Worm (Caenorhabditis elegans) whole organism, L1 larva: Measurements from ENCODE around the gene hpd-1.

Experiments used
- C04F5.9 ChIP-seq: sonication (generic microtip); optimal IDR thresholded peaks from 2 replicates; lab custom pipeline; 2016; ENCODE audit warnings: missing genetic modification characterization, missing compliant biosample characterization
- C34B4.2 ChIP-seq: sonication (generic microtip); optimal IDR thresholded peaks from 2 replicates; lab custom pipeline; 2017; ENCODE audit warnings: mild to moderate bottlenecking, missing genetic modification characterization, missing compliant biosample characterization
- F16B12.6 ChIP-seq: fragments of 150-350 bp; optimal IDR thresholded peaks from 2 replicates; lab custom pipeline; 2014; ENCODE audit warnings: missing biosample characterization, missing genetic modification characterization
- aha-1 ChIP-seq: fragments of 150-350 bp; optimal IDR thresholded peaks from 2 replicates; lab custom pipeline; 2014; ENCODE audit warnings: missing biosample characterization, missing genetic modification characterization
- aly-2 ChIP-seq: fragments of 150-350 bp; optimal IDR thresholded peaks from 2 replicates; lab custom pipeline; 2014; ENCODE audit warnings: missing biosample characterization, missing genetic modification characterization
- blmp-1 ChIP-seq: fragments of 150-350 bp; optimal IDR thresholded peaks from 2 replicates; lab custom pipeline; 2014; ENCODE audit warnings: missing biosample characterization, missing genetic modification characterization
- ceh-63 ChIP-seq: fragments of 200-800 bp; sonication (Bioruptor generic); optimal IDR thresholded peaks from 2 replicates; lab custom pipeline; 2018; ENCODE audit warnings: mild to moderate bottlenecking, missing genetic modification characterization, missing compliant biosample characterization
- ceh-8 ChIP-seq: fragments of 200-800 bp; sonication (Bioruptor generic); optimal IDR thresholded peaks from 2 replicates; lab custom pipeline; 2018; ENCODE audit warnings: mild to moderate bottlenecking, missing genetic modification characterization, moderate library complexity, missing compliant biosample characterization
- ceh-82 ChIP-seq, 3 experiments: fragments of 150-350 bp in 1 of 3; sonication (generic microtip) in 2 of 3; optimal IDR thresholded peaks; 2 replicates each; lab custom pipeline; 2014 to 2017; ENCODE audit warnings: missing biosample characterization in 3 of 3, missing genetic modification characterization in 3 of 3
- ceh-88 ChIP-seq: fragments of 200-800 bp; sonication (Bioruptor generic); IDR thresholded peaks from 2 replicates; pipeline ENCODE4 v1.3.6; 2022; ENCODE audit warnings: missing genetic modification characterization, missing compliant biosample characterization
- dpl-1 ChIP-seq, 3 experiments: fragments of 150-350 bp in 2 of 3; sonication (generic microtip) in 1 of 3; optimal IDR thresholded peaks; 2 replicates each; lab custom pipeline; 2014 to 2017; ENCODE audit warnings: missing biosample characterization in 3 of 3, missing genetic modification characterization in 3 of 3, missing genetic modification reagents in 3 of 3
- efl-1 ChIP-seq, 4 experiments: fragments of 150-350 bp; optimal IDR thresholded peaks in 3 of 4; peaks in 1 of 4; 1 replicate in 1 of 4; 2 replicates in 3 of 4; lab custom pipeline; 2014; ENCODE audit warnings: missing biosample characterization in 2 of 4, missing genetic modification characterization in 2 of 4, missing genetic modification reagents in 2 of 4
- egl-13 ChIP-seq: sonication (generic microtip); optimal IDR thresholded peaks from 2 replicates; lab custom pipeline; 2016; ENCODE audit warnings: missing genotype, missing genetic modification reagents, missing genetic modification characterization, missing compliant biosample characterization
- egl-27 ChIP-seq, 2 experiments: fragments of 150-350 bp in 1 of 2; sonication (generic microtip); optimal IDR thresholded peaks; 3 replicates each; lab custom pipeline; 2017 to 2018; ENCODE audit warnings: missing biosample characterization in 2 of 2, missing genetic modification characterization in 2 of 2, missing genetic modification reagents in 2 of 2
- elt-3 ChIP-seq, 6 experiments: fragments of 150-350 bp in 1 of 6; sonication (generic microtip); optimal IDR thresholded peaks; 2 replicates each; lab custom pipeline; 2017 to 2018; ENCODE audit warnings: missing biosample characterization in 6 of 6, missing genetic modification characterization in 6 of 6, inconsistent platforms in 1 of 6
- fkh-8 ChIP-seq: sonication (generic microtip); optimal IDR thresholded peaks from 2 replicates; lab custom pipeline; 2016; ENCODE audit warnings: mild to moderate bottlenecking, missing genetic modification characterization, missing compliant biosample characterization
- hlh-4 ChIP-seq: sonication (generic microtip); optimal IDR thresholded peaks from 2 replicates; lab custom pipeline; 2016; ENCODE audit warnings: mild to moderate bottlenecking, missing genetic modification characterization, missing compliant biosample characterization
- hpl-2 ChIP-seq: fragments of 150-350 bp; optimal IDR thresholded peaks from 2 replicates; lab custom pipeline; 2014; ENCODE audit warnings: missing biosample characterization, missing genetic modification reagents, missing genetic modification characterization
- irx-1 ChIP-seq: sonication (generic microtip); optimal IDR thresholded peaks from 2 replicates; lab custom pipeline; 2016; ENCODE audit warnings: missing genetic modification characterization, missing compliant biosample characterization
- isw-1 ChIP-seq: fragments of 200-800 bp; sonication (Bioruptor generic); IDR thresholded peaks from 2 replicates; pipeline ENCODE4 v1.3.6; 2022; ENCODE audit warnings: missing genetic modification characterization, missing compliant biosample characterization
- jun-1 ChIP-seq: fragments of 150-350 bp; optimal IDR thresholded peaks from 2 replicates; lab custom pipeline; 2014; ENCODE audit warnings: missing biosample characterization, missing genetic modification reagents, missing genetic modification characterization
- lin-14 ChIP-seq: fragments of 200-800 bp; sonication (Bioruptor generic); optimal IDR thresholded peaks from 2 replicates; lab custom pipeline; 2018; ENCODE audit warnings: mild to moderate bottlenecking, missing genetic modification characterization, moderate library complexity, missing compliant biosample characterization
- lin-15B ChIP-seq: fragments of 150-350 bp; sonication (generic microtip); optimal IDR thresholded peaks from 3 replicates; lab custom pipeline; 2014; ENCODE audit warnings: missing biosample characterization, missing genetic modification characterization
- lin-35 ChIP-seq, 2 experiments: fragments of 150-350 bp; optimal IDR thresholded peaks; 2 replicates each; lab custom pipeline; 2014; ENCODE audit warnings: missing biosample characterization in 2 of 2, missing genetic modification characterization in 2 of 2, missing genetic modification reagents in 2 of 2
- lin-39 ChIP-seq: fragments of 150-350 bp; optimal IDR thresholded peaks from 2 replicates; lab custom pipeline; 2014; ENCODE audit warnings: missing biosample characterization, missing genetic modification reagents, missing genetic modification characterization
- lsy-2 ChIP-seq, 2 experiments: fragments of 150-350 bp; optimal IDR thresholded peaks; 2 replicates each; lab custom pipeline; 2014; ENCODE audit warnings: missing biosample characterization in 2 of 2, missing genetic modification characterization in 2 of 2
- mdl-1 ChIP-seq, 2 experiments: fragments of 150-350 bp; optimal IDR thresholded peaks; 2 replicates each; lab custom pipeline; 2014 to 2017; ENCODE audit warnings: missing biosample characterization in 2 of 2, missing genetic modification characterization in 2 of 2, inconsistent platforms in 1 of 2
- mef-2 ChIP-seq: fragments of 150-350 bp; optimal IDR thresholded peaks from 2 replicates; lab custom pipeline; 2014; ENCODE audit warnings: missing biosample characterization, missing genetic modification characterization
- nhr-11 ChIP-seq: fragments of 150-350 bp; optimal IDR thresholded peaks from 2 replicates; lab custom pipeline; 2014; ENCODE audit warnings: missing biosample characterization, missing genetic modification characterization
- nhr-12 ChIP-seq: sonication (generic microtip); optimal IDR thresholded peaks from 2 replicates; lab custom pipeline; 2017; ENCODE audit warnings: missing biosample characterization, missing genetic modification characterization
- nhr-20 ChIP-seq: sonication (generic microtip); optimal IDR thresholded peaks from 2 replicates; lab custom pipeline; 2016; ENCODE audit warnings: mild to moderate bottlenecking, missing genetic modification characterization, missing compliant biosample characterization
- nhr-237 ChIP-seq: fragments of 150-350 bp; optimal IDR thresholded peaks from 2 replicates; lab custom pipeline; 2014; ENCODE audit warnings: missing biosample characterization, missing genetic modification characterization
- nhr-28 ChIP-seq: fragments of 150-350 bp; optimal IDR thresholded peaks from 2 replicates; lab custom pipeline; 2014; ENCODE audit warnings: missing biosample characterization, missing genetic modification characterization
- nhr-71 ChIP-seq: sonication (generic microtip); optimal IDR thresholded peaks from 2 replicates; lab custom pipeline; 2016; ENCODE audit warnings: mild to moderate bottlenecking, missing genetic modification characterization, moderate library complexity, missing compliant biosample characterization
- nhr-76 ChIP-seq: sonication (generic microtip); optimal IDR thresholded peaks from 2 replicates; lab custom pipeline; 2017; ENCODE audit warnings: missing biosample characterization, missing genetic modification characterization
- nhr-77 ChIP-seq: fragments of 150-350 bp; optimal IDR thresholded peaks from 2 replicates; lab custom pipeline; 2014; ENCODE audit warnings: missing biosample characterization, missing genetic modification characterization
- nhr-85 ChIP-seq: sonication (generic microtip); peaks from one replicate; lab custom pipeline; 2016; ENCODE audit warnings: missing genetic modification characterization, inconsistent platforms, missing compliant biosample characterization
- pqm-1 ChIP-seq: sonication (generic microtip); optimal IDR thresholded peaks from 3 replicates; lab custom pipeline; 2017; ENCODE audit warnings: missing biosample characterization, missing genetic modification characterization
- rnt-1 ChIP-seq: sonication (generic microtip); optimal IDR thresholded peaks from 2 replicates; lab custom pipeline; 2016; ENCODE audit warnings: mild to moderate bottlenecking, missing genetic modification characterization, moderate library complexity, missing compliant biosample characterization
- skn-1 ChIP-seq: fragments of 150-350 bp; optimal IDR thresholded peaks from 2 replicates; lab custom pipeline; 2014; ENCODE audit warnings: missing biosample characterization, missing genetic modification characterization
- snu-23 ChIP-seq: sonication (generic microtip); optimal IDR thresholded peaks from 2 replicates; lab custom pipeline; 2016; ENCODE audit warnings: missing genetic modification characterization, missing compliant biosample characterization
- sptf-1 ChIP-seq: fragments of 150-350 bp; optimal IDR thresholded peaks from 2 replicates; lab custom pipeline; 2014; ENCODE audit warnings: missing biosample characterization, missing genetic modification characterization
- swsn-7 ChIP-seq: sonication (generic microtip); optimal IDR thresholded peaks from 2 replicates; lab custom pipeline; 2016; ENCODE audit warnings: missing genetic modification characterization, missing compliant biosample characterization
- tlp-1 ChIP-seq: fragments of 150-350 bp; optimal IDR thresholded peaks from 2 replicates; lab custom pipeline; 2014; ENCODE audit warnings: missing biosample characterization, missing genetic modification characterization
- unc-62 ChIP-seq: fragments of 150-350 bp; optimal IDR thresholded peaks from 2 replicates; lab custom pipeline; 2014; ENCODE audit warnings: missing biosample characterization, missing genetic modification reagents, missing genetic modification characterization
- unc-98 ChIP-seq: fragments of 200-800 bp; sonication (Bioruptor generic); IDR thresholded peaks from 2 replicates; pipeline ENCODE4 v1.3.6; 2022; ENCODE audit warnings: missing genetic modification characterization, missing compliant biosample characterization
- vab-15 ChIP-seq: sonication (generic microtip); optimal IDR thresholded peaks from 2 replicates; lab custom pipeline; 2017; ENCODE audit warnings: missing genotype, mild to moderate bottlenecking, missing genetic modification characterization, missing compliant biosample characterization
- zag-1 ChIP-seq: fragments of 150-350 bp; optimal IDR thresholded peaks from 2 replicates; lab custom pipeline; 2014; ENCODE audit warnings: missing biosample characterization, missing genetic modification characterization
- ztf-11 ChIP-seq, 2 experiments: sonication (generic microtip); optimal IDR thresholded peaks; 2 replicates each; lab custom pipeline; 2016 to 2017; ENCODE audit warnings: missing genetic modification characterization in 2 of 2, missing biosample characterization in 1 of 2, missing compliant biosample characterization in 1 of 2
- ztf-4 ChIP-seq: fragments of 150-350 bp; optimal IDR thresholded peaks from 2 replicates; lab custom pipeline; 2014; ENCODE audit warnings: missing biosample characterization, missing genetic modification characterization

The hpd-1 gene

ce11 chrIII:10561904-10562303, 26.6 kb downstream of the hpd-1 start, which contains the start of gene Y45F3A.1:
Gene Y45F3A.1, minus strand, starts transcription at chrIII:10561915.
- TF ChIP-seq nhr-76 (tag; lab: Kevin White, UChicago): no peak
- no peak for TF ChIP-seq vab-15 (tag; lab: Kevin White, UChicago)
- TF ChIP-seq hlh-4 (tag; lab: Kevin White, UChicago): no peak
- no peak for TF ChIP-seq jun-1 (tag; lab: Kevin White, UChicago)
- no peak for TF ChIP-seq unc-98 (GFP tag; lab: Robert Waterston, UW)
- no peak for TF ChIP-seq fkh-8 (tag; lab: Kevin White, UChicago)
- TF ChIP-seq swsn-7 (tag; lab: Kevin White, UChicago): no peak
- no peak for TF ChIP-seq irx-1 (tag; lab: Kevin White, UChicago)
- TF ChIP-seq tlp-1 (tag; lab: Kevin White, UChicago): no peak
- TF ChIP-seq skn-1 (tag; lab: Kevin White, UChicago): no peak
- no peak for TF ChIP-seq pqm-1 (tag; lab: Kevin White, UChicago)
- no peak for TF ChIP-seq nhr-28
- no peak for TF ChIP-seq rnt-1 (tag; lab: Kevin White, UChicago)
- TF ChIP-seq F16B12.6 (tag; lab: Kevin White, UChicago): no peak

- TF ChIP-seq mdl-1 (tag; optimal IDR thresholded peaks at IDR 0.05; lab: Kevin White, UChicago): no peak
- TF ChIP-seq ceh-8 (GFP tag; lab: Kevin White, UChicago): no peak
- no peak for TF ChIP-seq ceh-82 (tag; optimal IDR thresholded peaks at IDR 0.05; lab: Kevin White, UChicago)
- TF ChIP-seq efl-1 (optimal IDR thresholded peaks at IDR 0.05; lab: Kevin White, UChicago): no peak
- no peak for TF ChIP-seq efl-1 (GFP tag; optimal IDR thresholded peaks at IDR 0.05 in 1 of 2; lab: Kevin White, UChicago)
- no peak for TF ChIP-seq egl-13 (tag; lab: Kevin White, UChicago)
- TF ChIP-seq dpl-1 (GFP tag; optimal IDR thresholded peaks at IDR 0.05; lab: Kevin White, UChicago): no peak
- no peak for TF ChIP-seq sptf-1
- no peak for TF ChIP-seq nhr-77 (tag; lab: Kevin White, UChicago)
- TF ChIP-seq blmp-1: peak; percentile 13
- TF ChIP-seq snu-23: peak; percentile 35
- no peak for TF ChIP-seq nhr-71 (tag; lab: Kevin White, UChicago)
- TF ChIP-seq nhr-76 (tag; lab: Kevin White, UChicago): no peak
- no peak for TF ChIP-seq unc-98 (GFP tag; lab: Robert Waterston, UW)
- no peak for TF ChIP-seq skn-1 (tag; lab: Kevin White, UChicago)
- TF ChIP-seq aly-2 (tag; lab: Kevin White, UChicago): no peak
- TF ChIP-seq lin-14 (GFP tag; lab: Kevin White, UChicago): peak; percentile 38
- TF ChIP-seq ceh-63: no peak
- no peak for TF ChIP-seq C04F5.9 (tag; lab: Kevin White, UChicago)
- no peak for TF ChIP-seq C34B4.2 (tag; lab: Kevin White, UChicago)
- no peak for TF ChIP-seq lin-39 (tag; lab: Kevin White, UChicago)
- TF ChIP-seq nhr-85 (tag; lab: Kevin White, UChicago): peak; percentile 46
- TF ChIP-seq F16B12.6 (tag; lab: Kevin White, UChicago): no peak
- TF ChIP-seq jun-1 (tag; lab: Kevin White, UChicago): no peak
- no peak for TF ChIP-seq fkh-8 (tag; lab: Kevin White, UChicago)
- no peak for TF ChIP-seq ceh-88 (GFP tag; lab: Robert Waterston, UW)
- TF ChIP-seq ztf-4 (tag; lab: Kevin White, UChicago): no peak
- TF ChIP-seq lsy-2 (tag; optimal IDR thresholded peaks at IDR 0.05; lab: Kevin White, UChicago): no peak
- TF ChIP-seq lin-35 (GFP tag; optimal IDR thresholded peaks at IDR 0.05; lab: Kevin White, UChicago): no peak
- no peak for TF ChIP-seq ztf-11 (tag; optimal IDR thresholded peaks at IDR 0.05; lab: Kevin White, UChicago)
- no peak for TF ChIP-seq aha-1 (tag; lab: Kevin White, UChicago)
- TF ChIP-seq nhr-11 (tag; lab: Kevin White, UChicago): no peak
Observed at ce11 chrIII:10562542-10562941, 27.2 kb downstream of the hpd-1 start.

DNA sequence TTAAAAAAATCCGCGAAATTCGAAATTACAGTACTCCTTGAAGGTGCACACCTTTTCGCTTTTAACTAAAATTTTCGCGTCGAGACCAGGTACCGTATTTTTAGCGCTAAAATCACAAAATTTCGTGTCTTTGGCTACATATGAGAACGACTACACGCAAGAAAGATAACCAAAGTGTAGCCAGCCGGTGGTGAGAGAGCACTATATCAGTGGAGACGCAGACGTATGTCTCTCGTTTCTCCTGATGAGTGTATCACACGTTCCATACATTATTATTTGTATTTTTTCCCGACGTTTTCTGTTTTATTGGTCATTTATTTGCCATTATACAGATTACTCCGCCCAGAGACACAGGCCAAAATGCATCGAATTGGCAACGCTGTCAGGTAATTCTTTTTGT, 30.6 kb downstream of the hpd-1 start, which contains the start of gene acdh-11:
acdh-11 (plus strand) TSS at position 333 of the 400 bp plus-strand sequence.
- TF ChIP-seq lsy-2 (tag; optimal IDR thresholded peaks at IDR 0.05; lab: Kevin White, UChicago): peak in 1 of 2 experiments; percentile 7
- TF ChIP-seq unc-98 (GFP tag; lab: Robert Waterston, UW): no peak
- peak; percentile 36 for TF ChIP-seq nhr-20 (tag; lab: Kevin White, UChicago)
- no peak for TF ChIP-seq C04F5.9 (tag; lab: Kevin White, UChicago)
- no peak for TF ChIP-seq lin-15B (tag; lab: Kevin White, UChicago)
- no peak for TF ChIP-seq zag-1 (tag; lab: Kevin White, UChicago)
- TF ChIP-seq unc-62 (GFP tag; lab: Kevin White, UChicago): no peak
- TF ChIP-seq egl-27 (tag; optimal IDR thresholded peaks at IDR 0.05; lab: Kevin White, UChicago): no peak
- no peak for TF ChIP-seq isw-1 (GFP tag; lab: Robert Waterston, UW)
- no peak for TF ChIP-seq ceh-82 (tag; optimal IDR thresholded peaks at IDR 0.05; lab: Kevin White, UChicago)
- TF ChIP-seq lin-14 (GFP tag; lab: Kevin White, UChicago): no peak
- no peak for TF ChIP-seq nhr-12 (tag; lab: Kevin White, UChicago)
- TF ChIP-seq ztf-4 (tag; lab: Kevin White, UChicago): no peak
- no peak for TF ChIP-seq aha-1 (tag; lab: Kevin White, UChicago)
- no peak for TF ChIP-seq mef-2 (tag; lab: Kevin White, UChicago)
- no peak for TF ChIP-seq nhr-237 (tag; lab: Kevin White, UChicago)
- no peak for TF ChIP-seq hpl-2 (GFP tag; lab: Kevin White, UChicago)
- TF ChIP-seq elt-3 (tag; optimal IDR thresholded peaks at IDR 0.05; lab: Kevin White, UChicago): peak in 4 of 6 experiments; percentile 52 to 79 (median 77)
